Worm (Caenorhabditis elegans): ENCODE data around the gene Y82E9BL.19.
"Not testable (repeated sequence)": the region's sequence is repeated elsewhere in the genome, so short reads cannot be mapped to it uniquely, and the experiment has no call there.

Gene Y82E9BL.19

ce11 chrIII:1321561-1321960 is 10.3 kb upstream of the Y82E9BL.19 start, which contains the start of gene fbxa-15:
Gene fbxa-15 (minus strand): TSS chrIII:1321661.
- TF ChIP-seq him-1 (tag; optimal IDR thresholded peaks at IDR 0.05) = no peak

- TF ChIP-seq him-1 (tag; optimal IDR thresholded peaks at IDR 0.05) (no peak), dao-5 (tag; optimal IDR thresholded peaks at IDR 0.05) (no peak), W03F9.2 (tag; optimal IDR thresholded peaks at IDR 0.05) (no peak)
Measured at ce11 chrIII:1323555-1323954, 8.3 kb upstream of the Y82E9BL.19 start.

ce11 chrIII:1324513-1324912 is 7.3 kb upstream of the Y82E9BL.19 start, which contains the start of gene fbxa-14:
Gene fbxa-14 (minus strand): TSS chrIII:1324613.
- TF ChIP-seq W03F9.2 (tag; optimal IDR thresholded peaks at IDR 0.05) (no peak), dao-5 (tag; optimal IDR thresholded peaks at IDR 0.05) (no peak), him-1 (tag; optimal IDR thresholded peaks at IDR 0.05) (no peak)

- TF ChIP-seq dao-5 (tag; optimal IDR thresholded peaks at IDR 0.05) = no peak
- TF ChIP-seq W03F9.2 (tag; optimal IDR thresholded peaks at IDR 0.05) = no peak
- TF ChIP-seq him-1 (tag; optimal IDR thresholded peaks at IDR 0.05) = no peak
Measured at ce11 chrIII:1326490-1326889, 5.3 kb upstream of the Y82E9BL.19 start, which contains the start of gene Y82E9BL.18. Gene Y82E9BL.18 (plus strand): TSS chrIII:1326790.

ce11 chrIII:1340240-1340639 is 8.4 kb downstream of the Y82E9BL.19 start, which contains the start of gene fbxa-5:
Gene fbxa-5 (minus strand): TSS chrIII:1340340.
- TF ChIP-seq him-1 (tag; optimal IDR thresholded peaks at IDR 0.05) (no peak), W03F9.2 (tag; optimal IDR thresholded peaks at IDR 0.05) (no peak), dao-5 (tag; optimal IDR thresholded peaks at IDR 0.05) (no peak)

ce11 chrIII:1342488-1342887 is 10.7 kb downstream of the Y82E9BL.19 start, which contains the start of gene fbxa-26:
Gene fbxa-26 (minus strand): TSS chrIII:1342522.
- TF ChIP-seq him-1 (tag; optimal IDR thresholded peaks at IDR 0.05) (no peak), dao-5 (tag; optimal IDR thresholded peaks at IDR 0.05) (no peak), W03F9.2 (tag; optimal IDR thresholded peaks at IDR 0.05) (no peak)

- no peak for TF ChIP-seq dao-5 (tag; optimal IDR thresholded peaks at IDR 0.05)
- no peak for TF ChIP-seq him-1 (tag; optimal IDR thresholded peaks at IDR 0.05)
- TF ChIP-seq W03F9.2 (tag; optimal IDR thresholded peaks at IDR 0.05) = no peak
Measured at ce11 chrIII:1342919-1343419, 11.2 kb downstream of the Y82E9BL.19 start, which contains the start of gene fbxa-27. Gene fbxa-27 (plus strand): TSS chrIII:1342969.

- TF ChIP-seq W03F9.2 (tag; optimal IDR thresholded peaks at IDR 0.05) (no peak), him-1 (tag; optimal IDR thresholded peaks at IDR 0.05) (no peak), dao-5 (tag; optimal IDR thresholded peaks at IDR 0.05) (no peak)
Measured at ce11 chrIII:1345694-1346093, 13.9 kb downstream of the Y82E9BL.19 start, which contains the start of gene Y82E9BL.6. Gene Y82E9BL.6 (minus strand): TSS chrIII:1345794.

- no peak for TF ChIP-seq dao-5 (tag; optimal IDR thresholded peaks at IDR 0.05)
- TF ChIP-seq him-1 (tag; optimal IDR thresholded peaks at IDR 0.05) = no peak
- no peak for TF ChIP-seq W03F9.2 (tag; optimal IDR thresholded peaks at IDR 0.05)
Measured at ce11 chrIII:1347003-1347402, 15.2 kb downstream of the Y82E9BL.19 start.

- TF ChIP-seq dao-5 (tag; optimal IDR thresholded peaks at IDR 0.05) (no peak), W03F9.2 (tag; optimal IDR thresholded peaks at IDR 0.05) (no peak), him-1 (tag; optimal IDR thresholded peaks at IDR 0.05) (no peak)
Measured at ce11 chrIII:1347539-1347938, 15.7 kb downstream of the Y82E9BL.19 start, which contains the start of gene Y82E9BL.5. Gene Y82E9BL.5 (minus strand): TSS chrIII:1347639.

ce11 chrIII:1349313-1349712 is 17.5 kb downstream of the Y82E9BL.19 start, which contains the start of gene fbxa-25:
Gene fbxa-25 (minus strand): TSS chrIII:1349450.
- no peak for TF ChIP-seq dao-5 (tag; optimal IDR thresholded peaks at IDR 0.05)
- no peak for TF ChIP-seq W03F9.2 (tag; optimal IDR thresholded peaks at IDR 0.05)

- TF ChIP-seq dao-5 (tag; optimal IDR thresholded peaks at IDR 0.05) = no peak
- no peak for TF ChIP-seq W03F9.2 (tag; optimal IDR thresholded peaks at IDR 0.05)
- TF ChIP-seq him-1 (tag; optimal IDR thresholded peaks at IDR 0.05) = no peak
Measured at ce11 chrIII:1350745-1351144, 18.9 kb downstream of the Y82E9BL.19 start, which contains the start of gene Y82E9BL.3. Gene Y82E9BL.3 (minus strand): TSS chrIII:1350845.

ce11 chrIII:1354523-1354922 is 22.7 kb downstream of the Y82E9BL.19 start:
- no peak for TF ChIP-seq him-1 (tag; optimal IDR thresholded peaks at IDR 0.05)
- TF ChIP-seq W03F9.2 (tag; optimal IDR thresholded peaks at IDR 0.05) = no peak
- TF ChIP-seq dao-5 (tag; optimal IDR thresholded peaks at IDR 0.05) = no peak

ce11 chrIII:1355320-1355719 is 23.5 kb downstream of the Y82E9BL.19 start, which contains the start of gene Y82E9BL.1:
Gene Y82E9BL.1 (minus strand): TSS chrIII:1355420.
- TF ChIP-seq W03F9.2 (tag; optimal IDR thresholded peaks at IDR 0.05) (no peak), dao-5 (tag; optimal IDR thresholded peaks at IDR 0.05) (no peak), him-1 (tag; optimal IDR thresholded peaks at IDR 0.05) (no peak)

ce11 chrIII:1357973-1358372 is 26.2 kb downstream of the Y82E9BL.19 start, which contains the start of gene Y82E9BR.8:
Gene Y82E9BR.8 (minus strand): TSS chrIII:1358073.
- TF ChIP-seq W03F9.2, dao-5, him-1 (tag; optimal IDR thresholded peaks at IDR 0.05): not testable (repeated sequence)
